Fruit fly (Drosophila melanogaster) whole organism, adult: ENCODE data around the gene Akh.
A peak's percentile ranks its signal among the peaks of the same experiment; 100 is the strongest.

Source experiments
- CG11617 ChIP-seq: fragments of 200-800 bp; sonication (Bioruptor generic); optimal IDR thresholded peaks from 2 replicates; lab custom pipeline; 2017; ENCODE audit warnings: mild to moderate bottlenecking, missing biosample characterization, missing genetic modification reagents, missing genetic modification characterization
- CG12768 ChIP-seq: fragments of 200-800 bp; sonication (Bioruptor generic); optimal IDR thresholded peaks from 2 replicates; lab custom pipeline; 2017; ENCODE audit warnings: missing biosample characterization, missing genetic modification characterization, mild to moderate bottlenecking, moderate library complexity, missing genetic modification reagents
- CG14711 ChIP-seq: fragments of 200-800 bp; sonication (Bioruptor generic); optimal IDR thresholded peaks from 2 replicates; lab custom pipeline; 2018; ENCODE audit warnings: missing biosample characterization, mild to moderate bottlenecking, missing genetic modification characterization, moderate library complexity
- CG1620 ChIP-seq: fragments of 200-800 bp; sonication (Bioruptor generic); optimal IDR thresholded peaks from 2 replicates; lab custom pipeline; 2016; ENCODE audit warnings: missing biosample characterization, missing genetic modification characterization
- CG33017 ChIP-seq: fragments of 200-800 bp; sonication (Bioruptor generic); optimal IDR thresholded peaks from 2 replicates; lab custom pipeline; 2018; ENCODE audit warnings: missing biosample characterization, mild to moderate bottlenecking, missing genetic modification characterization, moderate library complexity
- CG5204 ChIP-seq: fragments of 200-800 bp; sonication (Bioruptor generic); optimal IDR thresholded peaks from 2 replicates; lab custom pipeline; 2016; ENCODE audit warnings: missing biosample characterization, missing genetic modification characterization
- CG7045 ChIP-seq: fragments of 200-800 bp; sonication (Bioruptor generic); optimal IDR thresholded peaks from 2 replicates; lab custom pipeline; 2017; ENCODE audit warnings: missing biosample characterization, mild to moderate bottlenecking, missing genetic modification characterization
- CG7101 ChIP-seq: fragments of 200-800 bp; sonication (Bioruptor generic); optimal IDR thresholded peaks from 2 replicates; lab custom pipeline; 2018; ENCODE audit warnings: missing biosample characterization, mild to moderate bottlenecking, missing genetic modification characterization, moderate library complexity
- Clk ChIP-seq: fragments of 200-800 bp; sonication (Bioruptor generic); optimal IDR thresholded peaks from 2 replicates; lab custom pipeline; 2017; ENCODE audit warnings: missing biosample characterization, missing genetic modification characterization
- Crg-1 ChIP-seq: fragments of 200-800 bp; sonication (Bioruptor generic); optimal IDR thresholded peaks from 2 replicates; lab custom pipeline; 2016; ENCODE audit warnings: missing biosample characterization, missing genetic modification characterization
- Hr96 ChIP-seq: fragments of 200-800 bp; sonication (Bioruptor generic); optimal IDR thresholded peaks from 2 replicates; lab custom pipeline; 2016; ENCODE audit warnings: missing biosample characterization, missing genetic modification characterization
- Mnt ChIP-seq: fragments of 200-800 bp; sonication (Bioruptor generic); optimal IDR thresholded peaks from 2 replicates; lab custom pipeline; 2016; ENCODE audit warnings: missing biosample characterization, mild to moderate bottlenecking, missing genetic modification characterization
- bab1 ChIP-seq: fragments of 200-800 bp; sonication (Bioruptor generic); optimal IDR thresholded peaks from 3 replicates; lab custom pipeline; 2019; ENCODE audit warnings: missing biosample characterization, mild to moderate bottlenecking, missing genetic modification characterization, moderate library complexity
- cic ChIP-seq: fragments of 200-800 bp; sonication (Bioruptor generic); optimal IDR thresholded peaks from 2 replicates; lab custom pipeline; 2017; ENCODE audit warnings: missing biosample characterization, mild to moderate bottlenecking, missing genetic modification characterization, moderate library complexity
- cnc ChIP-seq, 2 experiments: fragments of >200 bp; optimal IDR thresholded peaks; 2 replicates each; lab custom pipeline; 2017
- kay ChIP-seq: fragments of 200-800 bp; sonication (Bioruptor generic); peaks from one replicate; lab custom pipeline; 2016; ENCODE audit warnings: missing biosample characterization, missing genetic modification characterization, borderline replicate concordance
- ovo ChIP-seq: fragments of 200-800 bp; sonication (Bioruptor generic); optimal IDR thresholded peaks from 2 replicates; lab custom pipeline; 2016; ENCODE audit warnings: missing biosample characterization, missing genetic modification characterization
- pad ChIP-seq: fragments of 200-800 bp; sonication (Bioruptor generic); optimal IDR thresholded peaks from 3 replicates; lab custom pipeline; 2017; ENCODE audit warnings: missing biosample characterization, missing genetic modification characterization, mild to moderate bottlenecking, moderate library complexity, missing genetic modification reagents
- tj ChIP-seq: fragments of 200-800 bp; sonication (Bioruptor generic); optimal IDR thresholded peaks from 3 replicates; lab custom pipeline; 2017; ENCODE audit warnings: missing biosample characterization, mild to moderate bottlenecking, missing genetic modification characterization, moderate library complexity
- toe ChIP-seq: fragments of 200-800 bp; sonication (Bioruptor generic); optimal IDR thresholded peaks from 2 replicates; lab custom pipeline; 2016; ENCODE audit warnings: missing biosample characterization, missing genetic modification characterization

The Akh gene

dm6 chr3L:4141167-4141566 is at the start of gene Akh:
Gene Akh (plus strand): TSS chr3L:4141467.
- TF ChIP-seq toe (GFP tag; lab: Kevin White, UChicago), result no peak
- no peak for TF ChIP-seq CG14711
- no peak for TF ChIP-seq ovo (GFP tag; lab: Kevin White, UChicago)
- no peak for TF ChIP-seq cnc (optimal IDR thresholded peaks at IDR 0.05; lab: Kevin White, UChicago)
- no peak for TF ChIP-seq kay
- no peak for TF ChIP-seq CG7045
- TF ChIP-seq Mnt, result no peak
- TF ChIP-seq CG7101 (tag; lab: Kevin White, UChicago), result no peak
- TF ChIP-seq CG1620 (GFP tag; lab: Kevin White, UChicago), result no peak
- TF ChIP-seq pad (GFP tag; lab: Kevin White, UChicago), result no peak
- TF ChIP-seq tj (GFP tag; lab: Kevin White, UChicago), result no peak
- no peak for TF ChIP-seq CG11617
- TF ChIP-seq CG12768 (GFP tag; lab: Kevin White, UChicago), result no peak
- no peak for TF ChIP-seq CG5204 (GFP tag; lab: Kevin White, UChicago)
- TF ChIP-seq bab1, result no peak
- no peak for TF ChIP-seq cic
- no peak for TF ChIP-seq Crg-1 (GFP tag; lab: Kevin White, UChicago)
- no peak for TF ChIP-seq CG33017 (tag; lab: Kevin White, UChicago)
- TF ChIP-seq Hr96 (GFP tag; lab: Kevin White, UChicago), result no peak
- no peak for TF ChIP-seq Clk (GFP tag; lab: Kevin White, UChicago)

dm6 chr3L:4092705-4093257 is 48.5 kb upstream of the Akh start, which contains the start of gene CG14990:
Gene CG14990 (plus strand): TSS chr3L:4093207.
- TF ChIP-seq CG14711 (no peak), Mnt (no peak), bab1 (no peak), CG7045 (no peak), Hr96 (GFP tag; lab: Kevin White, UChicago) (no peak), cnc (optimal IDR thresholded peaks at IDR 0.05; lab: Kevin White, UChicago) (no peak), CG7101 (tag; lab: Kevin White, UChicago) (no peak), kay (peak; percentile 60)

DNA sequence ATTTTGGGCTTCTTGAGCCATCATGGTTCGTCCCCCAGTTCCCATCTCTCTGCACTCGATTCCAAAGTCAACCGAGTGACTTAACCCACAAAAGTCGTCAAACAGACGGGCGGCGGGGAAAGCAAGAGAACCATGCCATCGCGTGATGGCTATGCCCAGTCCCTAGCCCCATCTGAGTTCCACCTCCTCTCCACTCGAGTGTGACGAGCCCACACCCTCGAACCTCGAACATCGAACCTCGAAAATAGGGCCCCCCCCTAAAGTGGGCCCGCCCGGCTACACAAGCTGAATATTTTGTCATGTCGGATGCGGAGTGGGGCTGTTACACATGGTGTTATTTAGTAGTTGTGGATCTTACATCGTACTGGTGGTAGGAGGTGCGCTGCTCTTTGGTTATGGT is 44.7 kb upstream of the Akh start:
- no peak for TF ChIP-seq Mnt
- no peak for TF ChIP-seq kay

dm6 chr3L:4099194-4099593 is 42.1 kb upstream of the Akh start:
- TF ChIP-seq Mnt (no peak), cic (peak; percentile 92)

- TF ChIP-seq Mnt (peak; percentile 94), tj (GFP tag; lab: Kevin White, UChicago) (peak; percentile 41), CG11617 (no peak), kay (peak; percentile 93), bab1 (peak; percentile 67), toe (GFP tag; lab: Kevin White, UChicago) (peak; percentile 25), CG7101 (tag; lab: Kevin White, UChicago) (peak; percentile 39), ovo (GFP tag; lab: Kevin White, UChicago) (peak; percentile 38), CG14711 (peak; percentile 33), CG12768 (GFP tag; lab: Kevin White, UChicago) (peak; percentile 33), CG7045 (no peak), CG1620 (GFP tag; lab: Kevin White, UChicago) (no peak), Hr96 (GFP tag; lab: Kevin White, UChicago) (peak; percentile 11), pad (GFP tag; lab: Kevin White, UChicago) (peak; percentile 36), cnc (optimal IDR thresholded peaks at IDR 0.05; lab: Kevin White, UChicago) (no peak), CG33017 (tag; lab: Kevin White, UChicago) (peak; percentile 39), CG5204 (GFP tag; lab: Kevin White, UChicago) (no peak), Crg-1 (GFP tag; lab: Kevin White, UChicago) (no peak), cic (peak; percentile 98), Clk (GFP tag; lab: Kevin White, UChicago) (peak; percentile 25)
Observed at dm6 chr3L:4102496-4103257, 38.6 kb upstream of the Akh start, which contains the start of gene CG14995. Gene CG14995 (minus strand): TSS chr3L:4103256.

dm6 chr3L:4103258-4104247 is 37.7 kb upstream of the Akh start, which contains the start of gene Fit1:
Gene Fit1 (plus strand): TSS chr3L:4103564.
- TF ChIP-seq Clk (GFP tag; lab: Kevin White, UChicago), result no peak
- no peak for TF ChIP-seq cnc (optimal IDR thresholded peaks at IDR 0.05; lab: Kevin White, UChicago)
- TF ChIP-seq CG1620 (GFP tag; lab: Kevin White, UChicago), result no peak
- peak; percentile 95 for TF ChIP-seq cic
- TF ChIP-seq tj (GFP tag; lab: Kevin White, UChicago), result peak; percentile 43
- peak; percentile 37 for TF ChIP-seq pad (GFP tag; lab: Kevin White, UChicago)
- TF ChIP-seq toe (GFP tag; lab: Kevin White, UChicago), result no peak
- TF ChIP-seq Crg-1 (GFP tag; lab: Kevin White, UChicago), result peak; percentile 47
- TF ChIP-seq bab1, result no peak
- peak; percentile 60 for TF ChIP-seq CG11617
- TF ChIP-seq CG7045, result peak; percentile 21
- TF ChIP-seq Mnt, result peak; percentile 76
- peak; percentile 85 for TF ChIP-seq CG12768 (GFP tag; lab: Kevin White, UChicago)
- no peak for TF ChIP-seq CG14711
- TF ChIP-seq CG5204 (GFP tag; lab: Kevin White, UChicago), result no peak
- peak; percentile 51 for TF ChIP-seq ovo (GFP tag; lab: Kevin White, UChicago)
- no peak for TF ChIP-seq CG33017 (tag; lab: Kevin White, UChicago)
- TF ChIP-seq CG7101 (tag; lab: Kevin White, UChicago), result no peak
- TF ChIP-seq kay, result peak; percentile 69
- peak; percentile 22 for TF ChIP-seq Hr96 (GFP tag; lab: Kevin White, UChicago)
